Fruit fly (Drosophila melanogaster): ENCODE measurements around the gene CG2006.

The CG2006 gene

dm6 chr3R:29460225-29460927, 28.9 kb upstream of the CG2006 start (continued):
- TF ChIP-seq Hr38 (GFP tag; optimal IDR thresholded peaks at IDR 0.05) (no peak), CG16779 (tag; optimal IDR thresholded peaks at IDR 0.05) (no peak), Blimp-1 (GFP tag; optimal IDR thresholded peaks at IDR 0.05) (no peak), Lpt (GFP tag; optimal IDR thresholded peaks at IDR 0.05) (no peak), CG6808 (GFP tag; optimal IDR thresholded peaks at IDR 0.05) (peak; percentile 26), Eip75B (GFP tag; optimal IDR thresholded peaks at IDR 0.05) (peak; percentile 30), CG6792 (GFP tag; optimal IDR thresholded peaks at IDR 0.05) (peak; percentile 24), ss (GFP tag; optimal IDR thresholded peaks at IDR 0.05) (peak; percentile 35 to 42), CG11762 (GFP tag; optimal IDR thresholded peaks at IDR 0.05; ENCODE audit: insufficient read depth) (no peak), CG10631 (GFP tag; optimal IDR thresholded peaks at IDR 0.05) (peak; percentile 56), CG31627 (GFP tag; optimal IDR thresholded peaks at IDR 0.05) (no peak), CG8319 (GFP tag; optimal IDR thresholded peaks at IDR 0.05) (no peak), svp (GFP tag) (no peak), fkh (GFP tag; optimal IDR thresholded peaks at IDR 0.05) (no peak), CG3919 (GFP tag; optimal IDR thresholded peaks at IDR 0.05) (no peak), Gug (GFP tag; IDR thresholded peaks at IDR 0.05) (peak; percentile 73), Eip93F (GFP tag; optimal IDR thresholded peaks at IDR 0.05) (no peak), spab (GFP tag; optimal IDR thresholded peaks at IDR 0.05) (no peak)

- TF ChIP-seq topi (GFP tag; optimal IDR thresholded peaks at IDR 0.05) (peak; percentile 42), lz (GFP tag; optimal IDR thresholded peaks at IDR 0.05) (peak; percentile 48), Sox15 (GFP tag; optimal IDR thresholded peaks at IDR 0.05) (peak; percentile 10), fd59A (GFP tag; optimal IDR thresholded peaks at IDR 0.05) (no peak), CG8319 (GFP tag; optimal IDR thresholded peaks at IDR 0.05) (peak; percentile 12), Eip93F (GFP tag; optimal IDR thresholded peaks at IDR 0.05) (no peak), ss (GFP tag; optimal IDR thresholded peaks at IDR 0.05) (no peak), acj6 (GFP tag; optimal IDR thresholded peaks at IDR 0.05) (no peak), Ets21C (GFP tag; optimal IDR thresholded peaks at IDR 0.05) (peak; percentile 7), Ets96B (tag; optimal IDR thresholded peaks at IDR 0.05) (no peak), Eip75B (GFP tag; optimal IDR thresholded peaks at IDR 0.05) (peak; percentile 55), OdsH (GFP tag; optimal IDR thresholded peaks at IDR 0.05) (peak; percentile 22), net (GFP tag; optimal IDR thresholded peaks at IDR 0.05) (peak; percentile 20), Hr38 (GFP tag; optimal IDR thresholded peaks at IDR 0.05) (no peak), CG3032 (tag; optimal IDR thresholded peaks at IDR 0.05) (no peak), CG6792 (GFP tag; optimal IDR thresholded peaks at IDR 0.05) (peak; percentile 14), CG8119 (GFP tag; IDR thresholded peaks at IDR 0.05) (no peak), CG8632 (GFP tag; optimal IDR thresholded peaks at IDR 0.05) (peak; percentile 8), dac (GFP tag; optimal IDR thresholded peaks at IDR 0.05) (no peak), Hr39 (GFP tag; optimal IDR thresholded peaks at IDR 0.05) (peak; percentile 54), CG4318 (GFP tag; optimal IDR thresholded peaks at IDR 0.05) (no peak), fd85E (GFP tag; optimal IDR thresholded peaks at IDR 0.05) (no peak), CG11902 (GFP tag; optimal IDR thresholded peaks at IDR 0.05) (no peak), pdm3 (GFP tag; optimal IDR thresholded peaks at IDR 0.05) (peak; percentile 55), CG10669 (GFP tag; optimal IDR thresholded peaks at IDR 0.05) (peak; percentile 23), CG6854 (GFP tag; optimal IDR thresholded peaks at IDR 0.05) (no peak), Met (GFP tag; optimal IDR thresholded peaks at IDR 0.05) (peak; percentile 54), CG34406 (GFP tag; optimal IDR thresholded peaks at IDR 0.05) (no peak), CG31627 (GFP tag; optimal IDR thresholded peaks at IDR 0.05) (peak; percentile 55), dsx (GFP tag; optimal IDR thresholded peaks at IDR 0.05; ENCODE audit: poor library complexity, severe bottlenecking) (peak; percentile 5), spab (GFP tag; optimal IDR thresholded peaks at IDR 0.05) (no peak), CG1621 (tag; optimal IDR thresholded peaks at IDR 0.05) (peak; percentile 27), Sox102F (GFP tag; optimal IDR thresholded peaks at IDR 0.05) (peak; percentile 30), CG32006 (GFP tag; optimal IDR thresholded peaks at IDR 0.05) (peak; percentile 28), Lpt (GFP tag; optimal IDR thresholded peaks at IDR 0.05) (no peak), CG15336 (GFP tag; IDR thresholded peaks at IDR 0.05) (0 out of 2 replicates have a peak, but pooled peaks have one; percentile 12), Smox (GFP tag; optimal IDR thresholded peaks at IDR 0.05) (peak; percentile 41), fkh (GFP tag; optimal IDR thresholded peaks at IDR 0.05) (no peak), CG6276 (GFP tag; optimal IDR thresholded peaks at IDR 0.05) (no peak), CG9139 (GFP tag; optimal IDR thresholded peaks at IDR 0.05) (no peak)
Measured at dm6 chr3R:29461069-29461468, 28.2 kb upstream of the CG2006 start.

Data from whole organism, prepupa.